Worm (Caenorhabditis elegans) whole organism, late embryonic: Measurements from ENCODE around the gene C02F5.12.

ENCODE experiments used
- ama-1 ChIP-seq: fragments of 150-350 bp; optimal IDR thresholded peaks from 2 replicates; lab custom pipeline; 2014
- dmd-4 ChIP-seq: sonication (generic microtip); optimal IDR thresholded peaks from 2 replicates; lab custom pipeline; 2016; ENCODE audit warnings: borderline replicate concordance, missing genetic modification characterization, missing compliant biosample characterization
- dve-1 ChIP-seq: sonication (generic microtip); optimal IDR thresholded peaks from 2 replicates; lab custom pipeline; 2017; ENCODE audit warnings: antibody characterized with exemption, mild to moderate bottlenecking, missing genetic modification characterization, missing compliant biosample characterization
- pros-1 ChIP-seq: fragments of 150-350 bp; optimal IDR thresholded peaks from 2 replicates; lab custom pipeline; 2014; ENCODE audit warnings: missing biosample characterization, missing genetic modification reagents, missing genetic modification characterization
- rnt-1 ChIP-seq: sonication (generic microtip); optimal IDR thresholded peaks from 2 replicates; lab custom pipeline; 2016; ENCODE audit warnings: missing genetic modification characterization, missing compliant biosample characterization
- unc-86 ChIP-seq: sonication (generic microtip); optimal IDR thresholded peaks from 2 replicates; lab custom pipeline; 2016; ENCODE audit warnings: missing genetic modification characterization, missing compliant biosample characterization

- TF ChIP-seq unc-86 (tag; lab: Kevin White, UChicago), result no peak
- TF ChIP-seq ama-1 (lab: Kevin White, UChicago), result no peak
- TF ChIP-seq dmd-4 (tag; lab: Kevin White, UChicago), result no peak
- no peak for TF ChIP-seq pros-1 (tag; lab: Kevin White, UChicago)
- TF ChIP-seq rnt-1 (tag; lab: Kevin White, UChicago), result no peak
- TF ChIP-seq dve-1 (tag; lab: Kevin White, UChicago), result no peak
Measured at ce11 chrIII:8279567-8279966, 36.7 kb upstream of the C02F5.12 start.
